Worm (Caenorhabditis elegans): ENCODE data around the gene nhr-161.

ce11 chrV:7003850-7004249, 21.1 kb upstream of the nhr-161 start, which contains the start of gene srab-4:
- TF ChIP-seq nhr-28 (tag; optimal IDR thresholded peaks at IDR 0.05) (no peak), unc-39 (tag; optimal IDR thresholded peaks at IDR 0.05) (no peak), sptf-1 (tag; optimal IDR thresholded peaks at IDR 0.05) (no peak), unc-62 (GFP tag; optimal IDR thresholded peaks at IDR 0.05) (no peak), ces-1 (GFP tag; optimal IDR thresholded peaks at IDR 0.05) (no peak), nhr-12 (tag; optimal IDR thresholded peaks at IDR 0.05) (no peak), unc-120 (tag; optimal IDR thresholded peaks at IDR 0.05; ENCODE audit: poor library complexity, severe bottlenecking) (no peak), blmp-1 (tag; optimal IDR thresholded peaks at IDR 0.05) (no peak), pha-4 (tag; optimal IDR thresholded peaks at IDR 0.05) (no peak), mep-1 (tag; optimal IDR thresholded peaks at IDR 0.05) (no peak), ham-2 (GFP tag; optimal IDR thresholded peaks at IDR 0.05) (no peak), nhr-237 (tag; optimal IDR thresholded peaks at IDR 0.05) (no peak)
